Fruit fly (Drosophila melanogaster) whole organism: ENCODE results near the gene Bulli.

Source experiments
- Dll ChIP-seq: fragments of >200 bp; optimal IDR thresholded peaks from 2 replicates; lab custom pipeline; 2017
- EcR ChIP-seq, 2 experiments: fragments of >200 bp; optimal IDR thresholded peaks; 2 replicates each; lab custom pipeline; 2017; ENCODE audit warnings: missing biosample characterization in 2 of 2, missing genetic modification characterization in 2 of 2, missing genetic modification reagents in 2 of 2
- psq ChIP-seq: fragments of >200 bp; optimal IDR thresholded peaks from 2 replicates; lab custom pipeline; 2017
- usp ChIP-seq: fragments of >200 bp; optimal IDR thresholded peaks from 2 replicates; lab custom pipeline; 2017; ENCODE audit warnings: missing biosample characterization, missing genetic modification characterization, mixed read lengths

DNA sequence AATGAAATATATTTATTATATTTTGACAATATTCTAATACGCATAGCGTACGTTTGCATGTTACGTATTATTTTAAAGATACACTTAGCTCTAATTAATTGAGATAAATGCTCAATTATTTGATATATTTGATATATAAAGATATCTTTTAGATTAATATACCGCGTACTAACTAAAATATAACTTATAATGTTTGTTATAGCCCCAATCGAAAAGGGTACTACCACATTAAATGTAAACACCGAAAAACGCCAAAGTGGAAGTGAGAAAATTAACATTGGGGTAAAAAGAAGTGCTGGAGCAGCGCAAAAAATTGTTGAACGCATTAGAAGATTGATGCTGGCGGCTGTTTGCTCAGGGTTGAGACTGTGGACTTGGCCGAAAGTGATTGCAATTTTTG, 45.2 kb upstream of the Bulli start:
- TF ChIP-seq Dll (lab: Kevin White, UChicago), result no peak
- TF ChIP-seq EcR (GFP tag; optimal IDR thresholded peaks at IDR 0.05; lab: Kevin White, UChicago), result no peak
- TF ChIP-seq psq (lab: Kevin White, UChicago), result no peak
- no peak for TF ChIP-seq usp (GFP tag; lab: Kevin White, UChicago)
